Worm (Caenorhabditis elegans): ENCODE results near the gene srw-19.

- TF ChIP-seq unc-62 (GFP tag; optimal IDR thresholded peaks at IDR 0.05 in 1 of 2), result no peak
- no peak for TF ChIP-seq unc-62 (tag; optimal IDR thresholded peaks at IDR 0.05)
- no peak for TF ChIP-seq lin-39 (tag; optimal IDR thresholded peaks at IDR 0.05)
- no peak for TF ChIP-seq lir-3 (tag; optimal IDR thresholded peaks at IDR 0.05)
- TF ChIP-seq unc-130 (GFP tag; optimal IDR thresholded peaks at IDR 0.05), result no peak
- TF ChIP-seq ZK337.2 (GFP tag; IDR thresholded peaks at IDR 0.05), result no peak
- TF ChIP-seq aly-2 (tag; optimal IDR thresholded peaks at IDR 0.05), result no peak
- no peak for TF ChIP-seq ztf-11 (tag; optimal IDR thresholded peaks at IDR 0.05)
- TF ChIP-seq nhr-41 (GFP tag; IDR thresholded peaks at IDR 0.05), result no peak
Measured at ce11 chrV:15303625-15304024, 22.4 kb upstream of the srw-19 start, which contains the start of gene srx-48.

Data from whole organism, L4 larva.